Fruit fly (Drosophila melanogaster) whole organism, prepupa: ENCODE results near the gene SPoCk.

Experiments used
- CG10631 ChIP-seq: fragments of 200-800 bp; sonication (Bioruptor generic); optimal IDR thresholded peaks from 2 replicates; lab custom pipeline; 2016; ENCODE audit warnings: missing biosample characterization, missing genetic modification characterization
- CG10669 ChIP-seq: fragments of 200-800 bp; sonication (Bioruptor generic); optimal IDR thresholded peaks from 3 replicates; lab custom pipeline; 2018; ENCODE audit warnings: missing biosample characterization, mild to moderate bottlenecking, missing genetic modification characterization, moderate library complexity
- CG11294 ChIP-seq: fragments of 200-800 bp; sonication (Bioruptor generic); IDR thresholded peaks from 2 replicates; pipeline ENCODE4 v1.3.6; 2022; ENCODE audit warnings: missing biosample characterization, missing genetic modification characterization
- CG11762 ChIP-seq: fragments of 200-800 bp; sonication (Bioruptor generic); optimal IDR thresholded peaks from 3 replicates; lab custom pipeline; 2016; ENCODE audit warnings: missing biosample characterization, missing genetic modification characterization; ENCODE audit not compliant: insufficient read depth
- CG15336 ChIP-seq: fragments of 200-800 bp; sonication (Bioruptor generic); IDR thresholded peaks from 2 replicates; pipeline ENCODE4 v1.3.6; 2022; ENCODE audit warnings: missing biosample characterization, missing genetic modification characterization
- CG1621 ChIP-seq: fragments of 200-800 bp; sonication (Bioruptor generic); optimal IDR thresholded peaks from 3 replicates; lab custom pipeline; 2018; ENCODE audit warnings: missing biosample characterization, mild to moderate bottlenecking, missing genetic modification characterization
- CG16779 ChIP-seq: fragments of 200-800 bp; sonication (Bioruptor generic); optimal IDR thresholded peaks from 3 replicates; lab custom pipeline; 2017; ENCODE audit warnings: missing biosample characterization, mild to moderate bottlenecking, missing genetic modification characterization
- CG3032 ChIP-seq: fragments of 200-800 bp; optimal IDR thresholded peaks from 2 replicates; lab custom pipeline; 2019; ENCODE audit warnings: missing biosample characterization, mild to moderate bottlenecking, missing genetic modification characterization, moderate library complexity
- CG31627 ChIP-seq: fragments of 200-800 bp; sonication (Bioruptor generic); optimal IDR thresholded peaks from 3 replicates; lab custom pipeline; 2016; ENCODE audit warnings: missing biosample characterization, missing genetic modification characterization
- CG34406 ChIP-seq: fragments of 200-800 bp; sonication (Bioruptor generic); optimal IDR thresholded peaks from 3 replicates; lab custom pipeline; 2016; ENCODE audit warnings: missing biosample characterization, missing genetic modification characterization
- CG3919 ChIP-seq: fragments of 200-800 bp; sonication (Bioruptor generic); optimal IDR thresholded peaks from 3 replicates; lab custom pipeline; 2016; ENCODE audit warnings: missing biosample characterization, missing genetic modification characterization
- CG4318 ChIP-seq: fragments of 200-800 bp; sonication (Bioruptor generic); optimal IDR thresholded peaks from 3 replicates; lab custom pipeline; 2017; ENCODE audit warnings: missing biosample characterization, mild to moderate bottlenecking, missing genetic modification characterization
- CG6276 ChIP-seq: fragments of 200-800 bp; sonication (Bioruptor generic); optimal IDR thresholded peaks from 2 replicates; lab custom pipeline; 2017; ENCODE audit warnings: missing biosample characterization, mild to moderate bottlenecking, missing genetic modification characterization
- CG6792 ChIP-seq: fragments of 200-800 bp; sonication (Bioruptor generic); optimal IDR thresholded peaks from 3 replicates; lab custom pipeline; 2016; ENCODE audit warnings: missing biosample characterization, missing genetic modification characterization
- CG6808 ChIP-seq: fragments of 200-800 bp; sonication (Bioruptor generic); optimal IDR thresholded peaks from 3 replicates; lab custom pipeline; 2017; ENCODE audit warnings: missing biosample characterization, missing genetic modification characterization, mild to moderate bottlenecking, moderate library complexity, missing genetic modification reagents
- CG6854 ChIP-seq: fragments of 200-800 bp; sonication (Bioruptor generic); optimal IDR thresholded peaks from 2 replicates; lab custom pipeline; 2017; ENCODE audit warnings: missing biosample characterization, mild to moderate bottlenecking, missing genetic modification characterization
- CG7368 ChIP-seq: fragments of 200-800 bp; sonication (Bioruptor generic); optimal IDR thresholded peaks from 3 replicates; lab custom pipeline; 2016; ENCODE audit warnings: missing biosample characterization, missing genetic modification characterization
- CG8119 ChIP-seq: fragments of 200-800 bp; sonication (Bioruptor generic); IDR thresholded peaks from 3 replicates; pipeline ENCODE4 v1.3.6; 2022; ENCODE audit warnings: missing biosample characterization, missing genetic modification characterization
- CG8319 ChIP-seq: fragments of 200-800 bp; sonication (Bioruptor generic); optimal IDR thresholded peaks from 3 replicates; lab custom pipeline; 2016; ENCODE audit warnings: missing biosample characterization, missing genetic modification characterization
- CG9139 ChIP-seq: fragments of 200-800 bp; sonication (Bioruptor generic); optimal IDR thresholded peaks from 3 replicates; lab custom pipeline; 2017; ENCODE audit warnings: missing biosample characterization, mild to moderate bottlenecking, missing genetic modification characterization
- Eip75B ChIP-seq: fragments of 200-800 bp; sonication (Bioruptor generic); optimal IDR thresholded peaks from 3 replicates; lab custom pipeline; 2016; ENCODE audit warnings: missing biosample characterization, missing genetic modification characterization
- Eip78C ChIP-seq: fragments of 200-800 bp; sonication (Bioruptor generic); peaks from one replicate; lab custom pipeline; 2016; ENCODE audit warnings: missing biosample characterization, missing genetic modification characterization
- Eip93F ChIP-seq: fragments of 200-800 bp; sonication (Bioruptor generic); optimal IDR thresholded peaks from 2 replicates; lab custom pipeline; 2016; ENCODE audit warnings: missing biosample characterization, mild to moderate bottlenecking, missing genetic modification characterization
- Ets96B ChIP-seq: fragments of 200-800 bp; optimal IDR thresholded peaks from 2 replicates; lab custom pipeline; 2019; ENCODE audit warnings: missing biosample characterization, mild to moderate bottlenecking, missing genetic modification characterization, moderate library complexity
- Gug ChIP-seq: fragments of 200-800 bp; sonication (Bioruptor generic); IDR thresholded peaks from 2 replicates; pipeline ENCODE4 v1.3.6; 2022; ENCODE audit warnings: missing biosample characterization, missing genetic modification characterization
- Hr39 ChIP-seq: fragments of 200-800 bp; sonication (Bioruptor generic); optimal IDR thresholded peaks from 2 replicates; lab custom pipeline; 2016; ENCODE audit warnings: missing biosample characterization, missing genetic modification characterization
- Met ChIP-seq: fragments of 200-800 bp; sonication (Bioruptor generic); optimal IDR thresholded peaks from 3 replicates; lab custom pipeline; 2016; ENCODE audit warnings: missing biosample characterization, missing genetic modification characterization
- Smox ChIP-seq: fragments of 200-800 bp; sonication (Bioruptor generic); optimal IDR thresholded peaks from 3 replicates; lab custom pipeline; 2016; ENCODE audit warnings: missing biosample characterization, missing genetic modification characterization
- Sox14 ChIP-seq: fragments of 200-800 bp; sonication (Bioruptor generic); optimal IDR thresholded peaks from 3 replicates; lab custom pipeline; 2016; ENCODE audit warnings: missing biosample characterization, missing genetic modification characterization
- achi ChIP-seq: fragments of 200-800 bp; sonication (Bioruptor generic); optimal IDR thresholded peaks from 3 replicates; lab custom pipeline; 2016; ENCODE audit warnings: missing biosample characterization, missing genetic modification characterization
- cyc ChIP-seq: fragments of 200-800 bp; sonication (Bioruptor generic); optimal IDR thresholded peaks from 3 replicates; lab custom pipeline; 2016; ENCODE audit warnings: missing biosample characterization, missing genetic modification characterization
- dac ChIP-seq: fragments of 200-800 bp; sonication (Bioruptor generic); optimal IDR thresholded peaks from 2 replicates; lab custom pipeline; 2017; ENCODE audit warnings: missing biosample characterization, mild to moderate bottlenecking, missing genetic modification characterization
- dsx ChIP-seq: fragments of 200-800 bp; optimal IDR thresholded peaks from 3 replicates; lab custom pipeline; 2019; ENCODE audit warnings: missing biosample characterization, mild to moderate bottlenecking, missing genetic modification characterization, moderate library complexity; ENCODE audit not compliant: poor library complexity, severe bottlenecking
- eg ChIP-seq: fragments of 200-800 bp; sonication (Bioruptor generic); IDR thresholded peaks from 3 replicates; pipeline ENCODE4 v1.3.6; 2022; ENCODE audit warnings: missing biosample characterization, missing genetic modification characterization
- esn ChIP-seq: fragments of 200-800 bp; sonication (Bioruptor generic); optimal IDR thresholded peaks from 2 replicates; lab custom pipeline; 2016; ENCODE audit warnings: missing biosample characterization, mild to moderate bottlenecking, missing genetic modification characterization, moderate library complexity
- fd59A ChIP-seq: fragments of 200-800 bp; sonication (Bioruptor generic); optimal IDR thresholded peaks from 2 replicates; lab custom pipeline; 2017; ENCODE audit warnings: missing biosample characterization, mild to moderate bottlenecking, missing genetic modification characterization, missing genetic modification reagents
- fd85E ChIP-seq: fragments of 200-800 bp; sonication (Bioruptor generic); optimal IDR thresholded peaks from 3 replicates; lab custom pipeline; 2016; ENCODE audit warnings: missing biosample characterization, missing genetic modification characterization
- fkh ChIP-seq: fragments of 200-800 bp; sonication (Bioruptor generic); optimal IDR thresholded peaks from 3 replicates; lab custom pipeline; 2017; ENCODE audit warnings: missing biosample characterization, mild to moderate bottlenecking, missing genetic modification characterization, moderate library complexity
- lz ChIP-seq: fragments of 200-800 bp; sonication (Bioruptor generic); optimal IDR thresholded peaks from 3 replicates; lab custom pipeline; 2016; ENCODE audit warnings: missing biosample characterization, missing genetic modification characterization
- net ChIP-seq: fragments of 200-800 bp; sonication (Bioruptor generic); optimal IDR thresholded peaks from 3 replicates; lab custom pipeline; 2016; ENCODE audit warnings: missing biosample characterization, missing genetic modification characterization
- salr ChIP-seq, 2 experiments: fragments of 200-800 bp; sonication (Bioruptor generic); optimal IDR thresholded peaks; 3 replicates each; lab custom pipeline; 2016 to 2018; ENCODE audit warnings: missing biosample characterization in 2 of 2, missing genetic modification characterization in 2 of 2, mild to moderate bottlenecking in 1 of 2
- spab ChIP-seq: fragments of 200-800 bp; sonication (Bioruptor generic); optimal IDR thresholded peaks from 2 replicates; lab custom pipeline; 2017; ENCODE audit warnings: missing biosample characterization, mild to moderate bottlenecking, missing genetic modification characterization, missing genetic modification reagents
- ss ChIP-seq, 2 experiments: fragments of 200-800 bp; sonication (Bioruptor generic); optimal IDR thresholded peaks; 2 replicates in 1 of 2; 3 replicates in 1 of 2; lab custom pipeline; 2017 to 2018; ENCODE audit warnings: mild to moderate bottlenecking in 2 of 2, missing biosample characterization in 2 of 2, missing genetic modification characterization in 2 of 2, moderate library complexity in 1 of 2
- svp ChIP-seq: fragments of 200-800 bp; sonication (Bioruptor generic); peaks from one replicate; lab custom pipeline; 2016; ENCODE audit warnings: missing biosample characterization, missing genetic modification characterization
- vri ChIP-seq: fragments of 200-800 bp; sonication (Bioruptor generic); optimal IDR thresholded peaks from 3 replicates; lab custom pipeline; 2016; ENCODE audit warnings: missing biosample characterization, mild to moderate bottlenecking, missing genetic modification characterization

SPoCk gene

dm6 chr3L:22820190-22820589 lies 70.9 kb downstream of the SPoCk start (continued):
- no peak for TF ChIP-seq CG7368 (GFP tag; lab: Kevin White, UChicago)
- TF ChIP-seq CG6276 (GFP tag; lab: Kevin White, UChicago): no peak
- TF ChIP-seq, all 60 proteins: peak for 6

DNA sequence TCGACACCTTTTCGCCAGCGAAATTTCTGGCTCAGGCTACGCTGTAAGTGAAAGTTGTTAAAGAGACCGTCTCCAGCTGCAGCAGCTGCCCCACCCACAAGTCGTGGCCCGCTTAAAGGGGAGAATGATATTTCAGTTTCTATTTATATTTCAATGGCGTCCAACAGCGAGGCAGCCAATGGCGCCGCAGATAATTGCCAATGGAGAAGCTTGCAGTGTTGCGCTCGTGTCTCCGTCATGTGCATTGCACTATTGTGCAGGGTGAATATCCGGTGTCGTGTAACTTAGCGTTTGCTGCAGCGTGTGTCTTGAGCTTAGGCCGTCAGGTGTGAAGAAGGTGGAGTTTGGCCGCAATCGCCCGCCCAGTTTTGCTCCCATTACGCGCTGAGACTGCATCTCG lies 72.1 kb downstream of the SPoCk start:
- TF ChIP-seq ss (GFP tag; optimal IDR thresholded peaks at IDR 0.05; lab: Kevin White, UChicago) (no peak), Eip93F (no peak), Sox14 (GFP tag; lab: Kevin White, UChicago) (no peak), dsx (GFP tag; lab: Kevin White, UChicago) (no peak), CG10631 (GFP tag; lab: Kevin White, UChicago) (no peak), eg (no peak), Met (no peak), Hr39 (no peak), CG8119 (GFP tag; lab: Robert Waterston, UW) (no peak), Eip75B (GFP tag; lab: Kevin White, UChicago) (no peak), CG31627 (GFP tag; lab: Kevin White, UChicago) (no peak), dac (no peak), spab (GFP tag; lab: Kevin White, UChicago) (no peak), CG6808 (GFP tag; lab: Kevin White, UChicago) (no peak), achi (GFP tag; lab: Kevin White, UChicago) (no peak), fd59A (no peak), CG6792 (no peak), CG3919 (GFP tag; lab: Kevin White, UChicago) (no peak), CG6276 (GFP tag; lab: Kevin White, UChicago) (no peak), fd85E (no peak)

DNA sequence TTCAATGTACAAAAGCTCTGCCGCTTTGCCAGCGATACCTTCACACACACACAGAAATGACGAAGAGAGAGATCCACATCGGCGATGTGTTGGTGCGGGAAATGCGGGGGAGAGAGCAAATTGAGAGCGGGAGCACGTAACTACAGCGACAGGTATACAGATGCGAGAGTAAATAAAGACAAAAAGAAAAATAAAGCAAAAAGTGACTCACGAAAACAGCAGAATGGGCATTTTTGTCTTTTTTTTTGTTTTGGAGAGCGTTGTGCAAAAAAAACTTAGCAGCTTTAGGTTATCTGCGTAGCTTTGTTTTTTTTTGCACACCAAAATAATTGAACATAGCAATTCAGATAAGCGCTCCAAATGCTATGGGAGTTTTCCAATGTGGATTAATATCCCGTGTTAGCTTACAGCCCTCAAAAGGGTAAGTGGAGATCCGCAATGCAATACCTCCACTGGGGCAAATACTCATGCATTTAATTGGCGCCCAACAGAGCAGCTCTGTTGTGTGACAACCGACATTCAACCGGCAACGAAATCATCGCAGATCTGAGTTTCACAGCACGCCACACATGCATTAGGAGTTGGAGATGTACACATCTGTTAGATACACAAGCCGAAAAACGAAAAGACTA lies 73.4 kb downstream of the SPoCk start:
- TF ChIP-seq CG15336 (GFP tag; lab: Robert Waterston, UW) (peak; percentile 93), ss (GFP tag; optimal IDR thresholded peaks at IDR 0.05; lab: Kevin White, UChicago) (peak; percentile 96 to 98), fd59A (peak; percentile 60), CG1621 (tag; lab: Kevin White, UChicago) (peak; percentile 88), svp (GFP tag; lab: Kevin White, UChicago) (peak; percentile 85), cyc (GFP tag; lab: Kevin White, UChicago) (peak; percentile 26), lz (peak; percentile 35), CG8319 (GFP tag; lab: Kevin White, UChicago) (peak; percentile 58), Smox (GFP tag; lab: Kevin White, UChicago) (peak; percentile 59), Eip93F (peak; percentile 50), CG6808 (GFP tag; lab: Kevin White, UChicago) (peak; percentile 94), CG11294 (peak; percentile 73), spab (GFP tag; lab: Kevin White, UChicago) (peak; percentile 85), Sox14 (GFP tag; lab: Kevin White, UChicago) (peak; percentile 78), esn (GFP tag; lab: Kevin White, UChicago) (peak; percentile 66), CG10669 (peak; percentile 80), CG6854 (peak; percentile 96), CG4318 (GFP tag; lab: Kevin White, UChicago) (no peak), Gug (GFP tag; lab: Robert Waterston, UW) (peak; percentile 82), Ets96B (tag; lab: Kevin White, UChicago) (peak; percentile 66), CG34406 (GFP tag; lab: Kevin White, UChicago) (peak; percentile 74), CG8119 (GFP tag; lab: Robert Waterston, UW) (peak; percentile 96), vri (peak; percentile 98), fkh (GFP tag; lab: Kevin White, UChicago) (peak; percentile 85), Eip78C (GFP tag; lab: Kevin White, UChicago) (peak; percentile 89), CG9139 (peak; percentile 97), Eip75B (GFP tag; lab: Kevin White, UChicago) (peak; percentile 43), CG16779 (tag; lab: Kevin White, UChicago) (peak; percentile 96), eg (peak; percentile 99), Met (peak; percentile 65), net (peak; percentile 89), fd85E (peak; percentile 68), salr (GFP tag; optimal IDR thresholded peaks at IDR 0.05; lab: Kevin White, UChicago) (peak; percentile 61 to 79), CG11762 (peak; percentile 85), dac (peak; percentile 54), CG3032 (tag; lab: Kevin White, UChicago) (peak; percentile 68)
